Fruit fly (Drosophila melanogaster) Kc167 (cell line): Measurements from ENCODE around the gene Btk.

Experiments used
- Myc ChIP-seq: fragments of >200 bp; optimal IDR thresholded peaks from 2 replicates; lab custom pipeline; 2017; ENCODE audit warnings: missing external identifiers
- h ChIP-seq: fragments of >200 bp; optimal IDR thresholded peaks from 3 replicates; lab custom pipeline; 2018; ENCODE audit warnings: missing external identifiers
- psq ChIP-seq: fragments of >200 bp; optimal IDR thresholded peaks from 2 replicates; lab custom pipeline; 2017; ENCODE audit warnings: missing external identifiers
- ttk ChIP-seq: sonication (Bioruptor generic); optimal IDR thresholded peaks from 2 replicates; lab custom pipeline; 2017; ENCODE audit warnings: missing external identifiers

dm6 chr2L:8339751-8340349 lies 39.0 kb upstream of the Btk start:
- TF ChIP-seq ttk (lab: Kevin White, UChicago) = no peak
- no peak for TF ChIP-seq Myc (lab: Kevin White, UChicago)
- TF ChIP-seq h (lab: Kevin White, UChicago) = no peak
- TF ChIP-seq psq (lab: Kevin White, UChicago) = no peak
